Worm (Caenorhabditis elegans) whole organism, midembryonic: Measurements from ENCODE around the gene srd-30.

Experiments used
- T22C8.4 ChIP-seq: fragments of 200-800 bp; sonication (Bioruptor generic); IDR thresholded peaks from 2 replicates; pipeline ENCODE4 v1.3.6; 2022; ENCODE audit warnings: missing genetic modification characterization, missing compliant biosample characterization
- cog-1 ChIP-seq: sonication (generic microtip); optimal IDR thresholded peaks from 2 replicates; lab custom pipeline; 2016; ENCODE audit warnings: missing genetic modification characterization, missing compliant biosample characterization
- flt-1 ChIP-seq: fragments of 200-800 bp; sonication (Bioruptor generic); IDR thresholded peaks from 2 replicates; pipeline ENCODE4 v1.3.6; 2022; ENCODE audit warnings: missing genetic modification characterization, missing compliant biosample characterization
- klf-2 ChIP-seq: fragments of 200-800 bp; sonication (Bioruptor generic); conservative IDR thresholded peaks from 2 replicates; pipeline ENCODE4 v1.3.6; 2022; ENCODE audit warnings: missing genetic modification reagents, missing genetic modification characterization, missing compliant biosample characterization
- med-1 ChIP-seq: sonication (generic microtip); optimal IDR thresholded peaks from 2 replicates; lab custom pipeline; 2017; ENCODE audit warnings: missing genetic modification characterization, mild to moderate bottlenecking, missing compliant biosample characterization, antibody characterized with exemption, missing genetic modification reagents; ENCODE audit not compliant: insufficient read depth
- ref-1 ChIP-seq: fragments of 200-800 bp; sonication (Bioruptor generic); conservative IDR thresholded peaks from 2 replicates; pipeline ENCODE4 v1.3.6; 2022; ENCODE audit warnings: missing genetic modification reagents, missing genetic modification characterization, missing compliant biosample characterization
- tab-1 ChIP-seq: fragments of 200-800 bp; sonication (Bioruptor generic); IDR thresholded peaks from 2 replicates; pipeline ENCODE4 v1.3.6; 2022; ENCODE audit warnings: missing genetic modification characterization, missing compliant biosample characterization
- ztf-23 ChIP-seq: fragments of 200-800 bp; sonication (Bioruptor generic); IDR thresholded peaks from 2 replicates; pipeline ENCODE4 v1.3.6; 2022; ENCODE audit warnings: missing genetic modification reagents, missing genetic modification characterization, missing compliant biosample characterization
- ztf-29 ChIP-seq: fragments of 200-800 bp; sonication (Bioruptor generic); IDR thresholded peaks from 2 replicates; pipeline ENCODE4 v1.3.6; 2022; ENCODE audit warnings: missing genetic modification reagents, missing genetic modification characterization, missing compliant biosample characterization

srd-30 gene

DNA sequence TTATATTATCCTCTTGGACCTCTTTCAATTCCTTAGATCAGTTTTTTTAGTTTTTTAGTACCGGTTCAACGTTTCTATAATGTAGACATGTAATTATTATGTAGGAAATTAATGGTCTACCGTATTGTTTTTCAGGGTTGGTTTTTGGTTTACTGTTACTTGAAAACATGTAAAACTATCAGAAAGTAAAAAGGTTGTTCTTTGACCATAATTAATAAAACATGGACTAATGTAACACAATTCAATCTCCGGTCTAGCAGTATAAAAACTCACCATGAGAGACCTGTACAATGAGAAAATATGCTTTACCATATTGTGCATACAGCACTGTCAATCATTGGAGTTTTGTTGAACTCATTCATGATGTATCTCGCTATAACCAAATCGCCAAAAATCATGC lies 5.9 kb downstream of the srd-30 start, which contains the start of gene srd-29:
Gene srd-29 (plus strand): TSS at position 301 of the 400 bp plus-strand sequence.
- no peak for TF ChIP-seq cog-1
- TF ChIP-seq klf-2: no peak
- no peak for TF ChIP-seq flt-1
- TF ChIP-seq med-1 (GFP tag; lab: Kevin White, UChicago): no peak

DNA sequence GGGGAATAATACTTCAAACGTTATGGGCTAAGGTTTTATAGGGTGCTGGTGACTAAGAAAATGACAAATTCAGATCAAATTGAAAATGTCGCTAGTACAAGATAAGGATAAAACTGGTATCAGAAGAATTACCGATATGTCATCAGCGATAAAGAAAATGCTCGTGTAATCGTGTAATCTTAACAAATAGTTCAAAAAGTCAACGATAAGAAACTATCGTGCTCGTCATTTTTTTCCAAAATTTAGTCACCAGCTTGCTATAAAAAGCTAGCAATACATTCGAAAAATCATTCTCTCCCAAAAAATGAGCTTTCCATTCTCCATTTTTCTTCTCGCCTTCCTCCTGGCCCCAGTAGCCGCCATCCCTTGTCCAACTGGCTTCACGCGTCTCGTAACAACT lies 8.2 kb downstream of the srd-30 start, which contains the start of gene clec-45:
Gene clec-45 (plus strand): TSS at position 301 of the 400 bp plus-strand sequence.
- TF ChIP-seq ztf-29 (GFP tag; lab: Robert Waterston, UW) (no peak), cog-1 (no peak), T22C8.4 (GFP tag; lab: Robert Waterston, UW) (no peak), klf-2 (no peak), med-1 (GFP tag; lab: Kevin White, UChicago) (no peak), tab-1 (GFP tag; lab: Robert Waterston, UW) (no peak), flt-1 (no peak), ref-1 (no peak), ztf-23 (GFP tag; lab: Robert Waterston, UW) (no peak)

ce11 chrV:7639356-7639755 lies 9.8 kb downstream of the srd-30 start:
- no peak for TF ChIP-seq T22C8.4 (GFP tag; lab: Robert Waterston, UW)

DNA sequence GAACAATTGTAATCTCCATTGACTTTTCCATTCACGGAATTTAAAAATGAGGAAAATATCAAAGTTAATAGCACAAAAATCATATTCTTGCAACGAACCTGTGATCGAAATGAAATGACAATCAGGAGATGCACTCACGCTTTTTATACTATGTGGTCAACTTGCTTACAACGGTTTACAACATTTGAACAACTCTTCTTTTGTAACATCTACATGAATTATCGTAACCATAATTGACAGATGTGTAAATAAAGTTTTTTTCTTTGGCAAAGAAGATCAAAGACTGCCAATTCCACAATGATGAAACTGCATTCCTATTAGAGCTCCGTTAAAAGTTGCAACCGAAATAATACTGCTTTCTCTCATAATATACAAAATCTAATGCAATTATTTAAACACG lies 10.2 kb downstream of the srd-30 start, which contains the start of gene F07C4.10:
Gene F07C4.10 (minus strand): TSS at position 101 of the 400 bp plus-strand sequence.
- TF ChIP-seq klf-2 (no peak), T22C8.4 (GFP tag; lab: Robert Waterston, UW) (no peak), cog-1 (no peak)

ce11 chrV:7641718-7642117 lies 12.1 kb downstream of the srd-30 start:
- TF ChIP-seq ztf-23 (GFP tag; lab: Robert Waterston, UW) (no peak), tab-1 (GFP tag; lab: Robert Waterston, UW) (no peak), klf-2 (no peak), ref-1 (no peak), T22C8.4 (GFP tag; lab: Robert Waterston, UW) (no peak), cog-1 (no peak), flt-1 (no peak), med-1 (GFP tag; lab: Kevin White, UChicago) (no peak)

- TF ChIP-seq ztf-29 (GFP tag; lab: Robert Waterston, UW): no peak
- TF ChIP-seq ref-1: no peak
- TF ChIP-seq klf-2: no peak
- TF ChIP-seq flt-1: no peak
- no peak for TF ChIP-seq med-1 (GFP tag; lab: Kevin White, UChicago)
- no peak for TF ChIP-seq tab-1 (GFP tag; lab: Robert Waterston, UW)
- TF ChIP-seq cog-1: no peak
- TF ChIP-seq ztf-23 (GFP tag; lab: Robert Waterston, UW): no peak
- TF ChIP-seq T22C8.4 (GFP tag; lab: Robert Waterston, UW): no peak
These were observed 13.8 kb downstream of the srd-30 start, which contains the start of gene F07C4.11 for ce11 chrV:7643416-7643815. F07C4.11 (minus strand) TSS chrV:7643516.

- TF ChIP-seq klf-2: no peak
These were observed 15.8 kb downstream of the srd-30 start, which contains the start of gene str-47 for ce11 chrV:7645454-7645853. str-47 (plus strand) TSS chrV:7645754.

- TF ChIP-seq klf-2: no peak
- TF ChIP-seq T22C8.4 (GFP tag; lab: Robert Waterston, UW): no peak
- TF ChIP-seq ztf-23 (GFP tag; lab: Robert Waterston, UW): no peak
- TF ChIP-seq med-1 (GFP tag; lab: Kevin White, UChicago): no peak
- no peak for TF ChIP-seq flt-1
- TF ChIP-seq ztf-29 (GFP tag; lab: Robert Waterston, UW): no peak
- TF ChIP-seq ref-1: no peak
- no peak for TF ChIP-seq cog-1
- TF ChIP-seq tab-1 (GFP tag; lab: Robert Waterston, UW): no peak
These were observed 17.5 kb downstream of the srd-30 start for ce11 chrV:7647147-7647546.

DNA sequence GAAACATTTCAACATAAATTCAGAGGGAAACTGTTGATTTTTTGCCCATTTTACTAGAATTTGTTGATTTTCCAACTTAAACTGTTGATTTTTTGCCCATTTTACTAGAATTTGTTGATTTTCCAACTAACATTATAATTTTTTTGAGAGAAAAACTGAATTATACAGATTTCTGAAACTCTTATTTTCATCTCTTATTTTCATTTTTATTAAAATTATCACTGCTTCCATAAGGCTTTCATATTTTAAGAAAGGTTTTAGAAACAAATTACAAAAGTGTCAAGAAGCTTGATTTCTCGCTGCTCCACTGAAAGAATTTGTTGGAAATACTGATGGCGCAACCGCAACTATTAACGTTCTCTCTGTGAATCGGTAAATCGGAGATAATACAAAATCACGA lies 20.4 kb downstream of the srd-30 start:
- TF ChIP-seq T22C8.4 (GFP tag; lab: Robert Waterston, UW) (no peak), cog-1 (no peak), tab-1 (GFP tag; lab: Robert Waterston, UW) (no peak), flt-1 (no peak), ztf-23 (GFP tag; lab: Robert Waterston, UW) (no peak), klf-2 (no peak), med-1 (GFP tag; lab: Kevin White, UChicago) (no peak), ztf-29 (GFP tag; lab: Robert Waterston, UW) (no peak), ref-1 (no peak)

DNA sequence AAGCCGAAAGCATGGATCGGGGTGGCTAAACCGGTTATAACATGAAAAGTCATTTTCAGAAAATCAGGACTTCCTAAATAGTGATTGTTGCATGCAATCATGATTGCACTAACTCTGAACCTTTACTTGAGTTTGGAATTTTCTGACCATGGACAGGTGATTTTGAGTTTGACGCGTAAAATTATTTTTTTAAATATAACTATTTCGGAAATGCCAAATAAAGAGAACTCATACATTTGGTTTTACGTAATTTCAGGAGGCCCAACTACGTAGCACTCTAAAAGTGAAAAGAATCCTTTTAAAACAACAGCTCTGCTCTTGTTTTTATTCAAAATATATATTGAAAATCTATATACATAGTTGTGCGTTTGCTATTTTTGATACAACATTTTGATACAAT lies 22.2 kb downstream of the srd-30 start, which contains the start of gene srh-234:
Gene srh-234 (minus strand): TSS at position 101 of the 400 bp plus-strand sequence.
- TF ChIP-seq tab-1 (GFP tag; lab: Robert Waterston, UW): no peak
- no peak for TF ChIP-seq med-1 (GFP tag; lab: Kevin White, UChicago)
- TF ChIP-seq ztf-29 (GFP tag; lab: Robert Waterston, UW): no peak
- no peak for TF ChIP-seq ref-1
- no peak for TF ChIP-seq ztf-23 (GFP tag; lab: Robert Waterston, UW)
- no peak for TF ChIP-seq cog-1

ce11 chrV:7653567-7653966 lies 24.0 kb downstream of the srd-30 start, which contains the start of gene srh-200:
srh-200 (minus strand) TSS chrV:7653667.
- TF ChIP-seq ztf-29 (GFP tag; lab: Robert Waterston, UW) (no peak), cog-1 (no peak), flt-1 (no peak), klf-2 (no peak), T22C8.4 (GFP tag; lab: Robert Waterston, UW) (no peak), ref-1 (no peak), med-1 (GFP tag; lab: Kevin White, UChicago) (no peak)
